Fruit fly (Drosophila melanogaster): Measurements from ENCODE around the gene cdm.

The cdm gene

dm6 chr3R:18164052-18164722 lies 19.1 kb downstream of the cdm start, which contains the start of the genes CG7218 and Cbp20 (continued):
- TF ChIP-seq NfI (GFP tag; optimal IDR thresholded peaks at IDR 0.05) (peak; percentile 74), CG6813 (GFP tag; optimal IDR thresholded peaks at IDR 0.05) (peak; percentile 16), CG4730 (GFP tag; IDR thresholded peaks at IDR 0.05) (peak; percentile 78), CG15601 (tag; optimal IDR thresholded peaks at IDR 0.05) (peak; percentile 64), Ada2b (GFP tag; IDR thresholded peaks at IDR 0.05) (peak; percentile 64), Optix (GFP tag; IDR thresholded peaks at IDR 0.05) (no peak), B-H1 (GFP tag; IDR thresholded peaks at IDR 0.05) (peak; percentile 66), CG10431 (GFP tag; optimal IDR thresholded peaks at IDR 0.05) (no peak), GATAe (GFP tag; conservative IDR thresholded peaks at IDR 0.05) (no peak), gcm (GFP tag; optimal IDR thresholded peaks at IDR 0.05) (no peak), shn (GFP tag; optimal IDR thresholded peaks at IDR 0.05) (peak; percentile 53), fru (optimal IDR thresholded peaks at IDR 0.05) (no peak), en (GFP tag; optimal IDR thresholded peaks at IDR 0.05) (no peak), ewg (GFP tag; optimal IDR thresholded peaks at IDR 0.05) (no peak), knrl (GFP tag; IDR thresholded peaks at IDR 0.05; ENCODE audit: partially characterized antibody) (peak; percentile 88), NK7.1 (GFP tag; optimal IDR thresholded peaks at IDR 0.05) (no peak), CHES-1-like (GFP tag; optimal IDR thresholded peaks at IDR 0.05) (peak; percentile 72), CG16863 (GFP tag; optimal IDR thresholded peaks at IDR 0.05) (peak; percentile 47), tin (GFP tag; optimal IDR thresholded peaks at IDR 0.05) (peak; percentile 77), mirr (GFP tag; optimal IDR thresholded peaks at IDR 0.05) (no peak), CG11247 (GFP tag; IDR thresholded peaks at IDR 0.05) (peak; percentile 80), CG6254 (GFP tag; optimal IDR thresholded peaks at IDR 0.05) (peak; percentile 37), Doc2 (GFP tag; IDR thresholded peaks at IDR 0.05) (no peak), CG4360 (GFP tag; IDR thresholded peaks at IDR 0.05) (peak; percentile 42; the same call in 1 of the 2 replicates), Neu2 (GFP tag; optimal IDR thresholded peaks at IDR 0.05; ENCODE audit: borderline replicate concordance) (no peak), CG8478 (optimal IDR thresholded peaks at IDR 0.05) (no peak), z (GFP tag; IDR thresholded peaks at IDR 0.05) (no peak), insv (GFP tag; optimal IDR thresholded peaks at IDR 0.05) (peak in 1 of 2 experiments; percentile 75), CG2116 (GFP tag; optimal IDR thresholded peaks at IDR 0.05) (peak; percentile 83), CG6175 (GFP tag; IDR thresholded peaks at IDR 0.05) (peak; percentile 69; the same call in 1 of the 3 replicates), Hr78 (GFP tag; optimal IDR thresholded peaks at IDR 0.05) (no peak), CG4282 (GFP tag; optimal IDR thresholded peaks at IDR 0.05) (peak; percentile 42), Nf-YC (tag; optimal IDR thresholded peaks at IDR 0.05) (peak; percentile 68), Adf1 (GFP tag; IDR thresholded peaks at IDR 0.05) (peak; percentile 95), CG14965 (GFP tag; optimal IDR thresholded peaks at IDR 0.05; ENCODE audit: borderline replicate concordance) (no peak), hb (GFP tag; IDR thresholded peaks at IDR 0.05; ENCODE audit: partially characterized antibody) (peak; percentile 76), CG5245 (GFP tag; optimal IDR thresholded peaks at IDR 0.05) (peak; percentile 55), Hmr (GFP tag; optimal IDR thresholded peaks at IDR 0.05) (peak; percentile 70), ATbp (GFP tag; optimal IDR thresholded peaks at IDR 0.05) (no peak), ash1 (GFP tag; optimal IDR thresholded peaks at IDR 0.05) (no peak), Med (GFP tag) (peak; percentile 95), CG1647 (GFP tag; optimal IDR thresholded peaks at IDR 0.05) (peak; percentile 34), wdn (GFP tag; IDR thresholded peaks at IDR 0.05) (peak; percentile 64; the same call in 1 of the 2 replicates), CG5953 (GFP tag; IDR thresholded peaks at IDR 0.05) (0 out of 2 replicates have a peak, but pooled peaks have one; percentile 23), sqz (GFP tag; optimal IDR thresholded peaks at IDR 0.05) (no peak), CG10543 (GFP tag; optimal IDR thresholded peaks at IDR 0.05) (peak; percentile 52), sc (optimal IDR thresholded peaks at IDR 0.05) (no peak), sc (GFP tag; optimal IDR thresholded peaks at IDR 0.05) (peak; percentile 37), dm (GFP tag; optimal IDR thresholded peaks at IDR 0.05) (peak; percentile 45), ken (GFP tag; IDR thresholded peaks at IDR 0.05) (peak; percentile 84), CG10654 (GFP tag; optimal IDR thresholded peaks at IDR 0.05) (peak; percentile 50)
